Worm (Caenorhabditis elegans) whole organism, young adult: ENCODE results near the gene C04G2.10.

ENCODE experiments used
- B0019.2 ChIP-seq: fragments of 200-800 bp; sonication (Bioruptor generic); conservative IDR thresholded peaks from 2 replicates; pipeline ENCODE4 v1.3.6; 2022; ENCODE audit warnings: missing genetic modification reagents, missing genetic modification characterization, missing compliant biosample characterization
- D2030.7 ChIP-seq: fragments of 200-800 bp; sonication (Bioruptor generic); IDR thresholded peaks from 2 replicates; pipeline ENCODE4 v1.3.6; 2022; ENCODE audit warnings: missing genetic modification reagents, missing genetic modification characterization, missing compliant biosample characterization
- F23B12.7 ChIP-seq: sonication (generic microtip); optimal IDR thresholded peaks from 2 replicates; lab custom pipeline; 2017; ENCODE audit warnings: missing genetic modification characterization, mild to moderate bottlenecking, missing compliant biosample characterization, antibody characterized with exemption, moderate library complexity; ENCODE audit not compliant: insufficient read depth
- F33H1.4 ChIP-seq: fragments of 200-800 bp; sonication (Bioruptor generic); IDR thresholded peaks from 2 replicates; pipeline ENCODE4 v1.3.6; 2022; ENCODE audit warnings: missing genetic modification reagents, missing genetic modification characterization, missing compliant biosample characterization
- F57A8.1 ChIP-seq: fragments of 200-800 bp; sonication (Bioruptor generic); optimal IDR thresholded peaks from 2 replicates; lab custom pipeline; 2018; ENCODE audit warnings: mild to moderate bottlenecking, missing genetic modification characterization, moderate library complexity, missing compliant biosample characterization
- F57C9.4 ChIP-seq: sonication (generic microtip); optimal IDR thresholded peaks from 2 replicates; lab custom pipeline; 2017; ENCODE audit warnings: mild to moderate bottlenecking, missing genetic modification characterization, missing compliant biosample characterization
- K12H6.12 ChIP-seq: fragments of 200-800 bp; sonication (Bioruptor generic); optimal IDR thresholded peaks from 2 replicates; lab custom pipeline; 2018; ENCODE audit warnings: mild to moderate bottlenecking, missing genetic modification characterization, missing compliant biosample characterization
- T07F8.4 ChIP-seq: sonication (generic microtip); optimal IDR thresholded peaks from 2 replicates; lab custom pipeline; 2016; ENCODE audit warnings: mild to moderate bottlenecking, missing genetic modification characterization, moderate library complexity, missing compliant biosample characterization
- Y95B8A.8 ChIP-seq: fragments of 200-800 bp; sonication (Bioruptor generic); IDR thresholded peaks from 2 replicates; pipeline ENCODE4 v1.3.6; 2022; ENCODE audit warnings: missing genetic modification reagents, missing genetic modification characterization, missing compliant biosample characterization
- ZK185.1 ChIP-seq: sonication (generic microtip); optimal IDR thresholded peaks from 2 replicates; lab custom pipeline; 2016; ENCODE audit warnings: mild to moderate bottlenecking, missing genetic modification characterization, missing compliant biosample characterization; ENCODE audit not compliant: poor library complexity, severe bottlenecking
- aptf-2 ChIP-seq: fragments of 200-800 bp; sonication (Bioruptor generic); conservative IDR thresholded peaks from 2 replicates; pipeline ENCODE4 v1.3.6; 2022; ENCODE audit warnings: missing genetic modification reagents, missing genetic modification characterization, missing compliant biosample characterization
- attf-6 ChIP-seq: fragments of 200-800 bp; sonication (Bioruptor generic); IDR thresholded peaks from 2 replicates; pipeline ENCODE4 v1.3.6; 2022; ENCODE audit warnings: missing genetic modification reagents, missing genetic modification characterization, missing compliant biosample characterization
- bed-2 ChIP-seq: fragments of 200-800 bp; sonication (Bioruptor generic); IDR thresholded peaks from 2 replicates; pipeline ENCODE4 v1.3.6; 2022; ENCODE audit warnings: missing genetic modification reagents, missing genetic modification characterization, missing compliant biosample characterization
- cebp-1 ChIP-seq, 2 experiments: fragments of 200-800 bp in 1 of 2; sonication (Bioruptor generic) in 1 of 2; sonication (generic microtip) in 1 of 2; IDR thresholded peaks in 1 of 2; optimal IDR thresholded peaks in 1 of 2; 2 replicates each; pipeline versions ENCODE4 v1.3.6 to Lab custom; 2017 to 2022; ENCODE audit warnings: missing compliant biosample characterization in 2 of 2, missing genetic modification characterization in 2 of 2, mild to moderate bottlenecking in 1 of 2, missing genetic modification reagents in 1 of 2, moderate library complexity in 1 of 2
- ceh-100 ChIP-seq: fragments of 200-800 bp; sonication (Bioruptor generic); IDR thresholded peaks from 2 replicates; pipeline ENCODE4 v1.3.6; 2022; ENCODE audit warnings: missing genetic modification reagents, missing genetic modification characterization, missing compliant biosample characterization
- ceh-27 ChIP-seq: fragments of 200-800 bp; sonication (Bioruptor generic); optimal IDR thresholded peaks from 2 replicates; lab custom pipeline; 2018; ENCODE audit warnings: mild to moderate bottlenecking, missing genetic modification characterization, moderate library complexity, missing compliant biosample characterization
- ceh-40 ChIP-seq: fragments of 200-800 bp; sonication (Bioruptor generic); IDR thresholded peaks from 2 replicates; pipeline ENCODE4 v1.3.6; 2022; ENCODE audit warnings: missing genetic modification characterization, missing compliant biosample characterization
- ceh-58 ChIP-seq: fragments of 200-800 bp; sonication (Bioruptor generic); IDR thresholded peaks from 2 replicates; pipeline ENCODE4 v1.3.6; 2022; ENCODE audit warnings: missing genetic modification characterization, missing compliant biosample characterization
- ceh-79 ChIP-seq: sonication (generic microtip); optimal IDR thresholded peaks from 2 replicates; lab custom pipeline; 2017; ENCODE audit warnings: mild to moderate bottlenecking, missing genetic modification characterization, missing compliant biosample characterization
- dpl-1 ChIP-seq: fragments of 150-350 bp; optimal IDR thresholded peaks from 2 replicates; lab custom pipeline; 2014; ENCODE audit warnings: missing biosample characterization, missing genetic modification reagents, missing genetic modification characterization
- efl-1 ChIP-seq: fragments of 150-350 bp; optimal IDR thresholded peaks from 2 replicates; lab custom pipeline; 2014; ENCODE audit warnings: missing biosample characterization, missing genetic modification reagents, missing genetic modification characterization
- ekl-4 ChIP-seq: fragments of 200-800 bp; sonication (Bioruptor generic); IDR thresholded peaks from 2 replicates; pipeline ENCODE4 v1.3.6; 2022; ENCODE audit warnings: missing genetic modification reagents, missing genetic modification characterization, missing compliant biosample characterization
- hlh-12 ChIP-seq: sonication (generic microtip); optimal IDR thresholded peaks from 2 replicates; lab custom pipeline; 2016; ENCODE audit warnings: missing genetic modification characterization, missing compliant biosample characterization
- hmg-1.2 ChIP-seq: fragments of 200-800 bp; sonication (Bioruptor generic); IDR thresholded peaks from 2 replicates; pipeline ENCODE4 v1.3.6; 2022; ENCODE audit warnings: missing genetic modification reagents, missing genetic modification characterization, missing compliant biosample characterization
- hsf-1 ChIP-seq: fragments of 200-800 bp; sonication (Bioruptor generic); IDR thresholded peaks from 2 replicates; pipeline ENCODE4 v1.3.6; 2022; ENCODE audit warnings: missing genetic modification reagents, missing genetic modification characterization, missing compliant biosample characterization
- lag-1 ChIP-seq: fragments of 200-800 bp; sonication (Bioruptor generic); IDR thresholded peaks from 2 replicates; pipeline ENCODE4 v1.3.6; 2022; ENCODE audit warnings: missing genetic modification reagents, missing genetic modification characterization, missing compliant biosample characterization
- let-526 ChIP-seq: fragments of 200-800 bp; sonication (Bioruptor generic); IDR thresholded peaks from 2 replicates; pipeline ENCODE4 v1.3.6; 2022; ENCODE audit warnings: missing genetic modification reagents, missing genetic modification characterization, missing compliant biosample characterization
- lin-35 ChIP-seq, 3 experiments: fragments of 150-350 bp in 2 of 3; sonication (generic microtip) in 1 of 3; optimal IDR thresholded peaks; 2 replicates each; lab custom pipeline; 2014 to 2018; ENCODE audit warnings: missing biosample characterization in 3 of 3, missing genetic modification characterization in 3 of 3, missing genetic modification reagents in 3 of 3
- lin-54 ChIP-seq: fragments of 200-800 bp; sonication (Bioruptor generic); optimal IDR thresholded peaks from 2 replicates; lab custom pipeline; 2018; ENCODE audit warnings: mild to moderate bottlenecking, missing genetic modification characterization, missing compliant biosample characterization
- lir-1 ChIP-seq: fragments of 200-800 bp; sonication (Bioruptor generic); conservative IDR thresholded peaks from 2 replicates; pipeline ENCODE4 v1.3.6; 2022; ENCODE audit warnings: missing genetic modification reagents, missing genetic modification characterization, missing compliant biosample characterization
- madf-3 ChIP-seq: fragments of 200-800 bp; sonication (Bioruptor generic); IDR thresholded peaks from 2 replicates; pipeline ENCODE4 v1.3.6; 2022; ENCODE audit warnings: missing genetic modification reagents, missing genetic modification characterization, missing compliant biosample characterization
- mcd-1 ChIP-seq: fragments of 200-800 bp; sonication (Bioruptor generic); IDR thresholded peaks from 2 replicates; pipeline ENCODE4 v1.3.6; 2022; ENCODE audit warnings: missing genetic modification reagents, missing genetic modification characterization, missing compliant biosample characterization
- mel-28 ChIP-seq: sonication (generic microtip); optimal IDR thresholded peaks from 2 replicates; lab custom pipeline; 2016; ENCODE audit warnings: borderline replicate concordance, mild to moderate bottlenecking, missing genetic modification characterization, missing compliant biosample characterization
- mes-4 ChIP-seq: sonication (generic microtip); optimal IDR thresholded peaks from 2 replicates; lab custom pipeline; 2016; ENCODE audit warnings: missing genotype, missing genetic modification characterization, missing compliant biosample characterization
- nfya-2 ChIP-seq: fragments of 200-800 bp; sonication (Bioruptor generic); IDR thresholded peaks from 2 replicates; pipeline ENCODE4 v1.3.6; 2022; ENCODE audit warnings: missing genetic modification reagents, missing genetic modification characterization, missing compliant biosample characterization
- nfyb-1 ChIP-seq: fragments of 200-800 bp; sonication (Bioruptor generic); IDR thresholded peaks from 2 replicates; pipeline ENCODE4 v1.3.6; 2022; ENCODE audit warnings: missing genetic modification reagents, missing genetic modification characterization, missing compliant biosample characterization
- nhr-120 ChIP-seq: fragments of 200-800 bp; sonication (Bioruptor generic); IDR thresholded peaks from 2 replicates; pipeline ENCODE4 v1.3.6; 2022; ENCODE audit warnings: missing genetic modification characterization, missing compliant biosample characterization
- nhr-179 ChIP-seq: sonication (generic microtip); optimal IDR thresholded peaks from 2 replicates; lab custom pipeline; 2016; ENCODE audit warnings: mild to moderate bottlenecking, missing genetic modification characterization, missing compliant biosample characterization
- pha-4 ChIP-seq: fragments of 150-350 bp; sonication (generic microtip); optimal IDR thresholded peaks from 2 replicates; lab custom pipeline; 2014; ENCODE audit warnings: missing biosample characterization, missing genetic modification reagents, missing genetic modification characterization
- rec-8 ChIP-seq, 2 experiments: sonication (generic microtip); optimal IDR thresholded peaks; 2 replicates each; lab custom pipeline; 2016; ENCODE audit warnings: mild to moderate bottlenecking in 2 of 2, missing genetic modification characterization in 2 of 2, missing genetic modification reagents in 2 of 2, missing genotype in 2 of 2, missing biosample characterization in 1 of 2, missing compliant biosample characterization in 1 of 2, moderate library complexity in 1 of 2
- repo-1 ChIP-seq: sonication (generic microtip); optimal IDR thresholded peaks from 2 replicates; lab custom pipeline; 2017; ENCODE audit warnings: mild to moderate bottlenecking, missing genetic modification characterization, missing compliant biosample characterization
- snpc-1.1 ChIP-seq: sonication (generic microtip); optimal IDR thresholded peaks from 2 replicates; lab custom pipeline; 2017; ENCODE audit warnings: missing genetic modification characterization, mild to moderate bottlenecking, missing compliant biosample characterization, antibody characterized with exemption, moderate library complexity, missing genotype, missing genetic modification reagents; ENCODE audit not compliant: insufficient read depth
- tbx-9 ChIP-seq: sonication (generic microtip); optimal IDR thresholded peaks from 2 replicates; lab custom pipeline; 2016; ENCODE audit warnings: borderline replicate concordance, missing genetic modification characterization, inconsistent platforms, missing compliant biosample characterization
- zfh-2 ChIP-seq: fragments of 200-800 bp; sonication (Bioruptor generic); conservative IDR thresholded peaks from 2 replicates; pipeline ENCODE4 v1.3.6; 2022; ENCODE audit warnings: missing genetic modification reagents, missing genetic modification characterization, missing compliant biosample characterization
- zim-3 ChIP-seq: sonication (generic microtip); optimal IDR thresholded peaks from 2 replicates; lab custom pipeline; 2017; ENCODE audit warnings: mild to moderate bottlenecking, missing genetic modification characterization, moderate library complexity, missing compliant biosample characterization
- ztf-28 ChIP-seq: fragments of 200-800 bp; sonication (Bioruptor generic); IDR thresholded peaks from 2 replicates; pipeline ENCODE4 v1.3.6; 2022; ENCODE audit warnings: missing genetic modification reagents, missing genetic modification characterization, missing compliant biosample characterization
- ztf-6 ChIP-seq: fragments of 200-800 bp; sonication (Bioruptor generic); IDR thresholded peaks from 2 replicates; pipeline ENCODE4 v1.3.6; 2022; ENCODE audit warnings: missing genetic modification reagents, missing genetic modification characterization, missing compliant biosample characterization

Gene C04G2.10

ce11 chrIV:10128906-10129386, 13.7 kb downstream of the C04G2.10 start, which contains the start of the genes gtbp-1 and K08F4.3 (continued):
- no peak for TF ChIP-seq lag-1 (GFP tag; lab: Robert Waterston, UW)
- peak; percentile 23 for TF ChIP-seq K12H6.12 (tag; lab: Kevin White, UChicago)
- TF ChIP-seq ztf-28 (GFP tag; lab: Robert Waterston, UW): no peak
- no peak for TF ChIP-seq mel-28 (tag; lab: Kevin White, UChicago)
- TF ChIP-seq ZK185.1: peak; percentile 27
- TF ChIP-seq nhr-179 (tag; lab: Kevin White, UChicago): no peak
- TF ChIP-seq snpc-1.1 (tag; lab: Kevin White, UChicago): peak; percentile 10
- TF ChIP-seq attf-6 (GFP tag; lab: Robert Waterston, UW): no peak
- peak; percentile 91 for TF ChIP-seq F33H1.4 (GFP tag; lab: Robert Waterston, UW)
- peak; percentile 50 for TF ChIP-seq F23B12.7 (tag; lab: Kevin White, UChicago)
- TF ChIP-seq mes-4: no peak
- TF ChIP-seq mcd-1 (GFP tag; lab: Robert Waterston, UW): peak; percentile 72
- no peak for TF ChIP-seq nfya-2 (GFP tag; lab: Robert Waterston, UW)
- TF ChIP-seq hsf-1 (GFP tag; lab: Robert Waterston, UW): no peak
- TF ChIP-seq ekl-4: peak; percentile 46; the same call in 1 of the 2 replicates
- TF ChIP-seq ztf-6 (GFP tag; lab: Robert Waterston, UW): no peak
- TF ChIP-seq nhr-120 (GFP tag; lab: Robert Waterston, UW): no peak
- no peak for TF ChIP-seq aptf-2
- TF ChIP-seq repo-1 (tag; lab: Kevin White, UChicago): no peak
- TF ChIP-seq cebp-1 (GFP tag; IDR thresholded peaks at IDR 0.05; lab: Robert Waterston, UW): no peak
- TF ChIP-seq cebp-1 (tag; optimal IDR thresholded peaks at IDR 0.05; lab: Kevin White, UChicago): no peak
- no peak for TF ChIP-seq rec-8 (tag; optimal IDR thresholded peaks at IDR 0.05; lab: Kevin White, UChicago)
- no peak for TF ChIP-seq ceh-40 (GFP tag; lab: Robert Waterston, UW)
- TF ChIP-seq zim-3: no peak
- TF ChIP-seq ceh-100: 0 out of 2 replicates have a peak, but pooled peaks have one; percentile 52
- TF ChIP-seq pha-4 (tag; lab: Kevin White, UChicago): no peak
- no peak for TF ChIP-seq F57A8.1 (GFP tag; lab: Kevin White, UChicago)
- TF ChIP-seq bed-2 (GFP tag; lab: Robert Waterston, UW): no peak
- peak; percentile 94 for TF ChIP-seq lin-54
- no peak for TF ChIP-seq zfh-2 (GFP tag; lab: Robert Waterston, UW)
- TF ChIP-seq B0019.2 (GFP tag; lab: Robert Waterston, UW): no peak
- no peak for TF ChIP-seq tbx-9
- peak; percentile 80 for TF ChIP-seq hmg-1.2 (GFP tag; lab: Robert Waterston, UW)
- TF ChIP-seq ceh-58: no peak
- no peak for TF ChIP-seq lin-35 (GFP tag; optimal IDR thresholded peaks at IDR 0.05; lab: Kevin White, UChicago)
- TF ChIP-seq lir-1 (GFP tag; lab: Robert Waterston, UW): no peak
- TF ChIP-seq madf-3 (GFP tag; lab: Robert Waterston, UW): no peak
- TF ChIP-seq ceh-79 (tag; lab: Kevin White, UChicago): no peak
- TF ChIP-seq D2030.7 (GFP tag; lab: Robert Waterston, UW): peak; percentile 65
- no peak for TF ChIP-seq hlh-12 (tag; lab: Kevin White, UChicago)
- no peak for TF ChIP-seq T07F8.4 (tag; lab: Kevin White, UChicago)
- TF ChIP-seq F57C9.4: no peak
- TF ChIP-seq nfyb-1: 0 out of 2 replicates have a peak, but pooled peaks have one; percentile 44
- TF ChIP-seq Y95B8A.8 (GFP tag; lab: Robert Waterston, UW): 0 out of 2 replicates have a peak, but pooled peaks have one; percentile 13
- peak; percentile 85 for TF ChIP-seq efl-1 (GFP tag; lab: Kevin White, UChicago)
- TF ChIP-seq ceh-27 (GFP tag; lab: Kevin White, UChicago): peak; percentile 34
- peak; percentile 69 for TF ChIP-seq dpl-1
- no peak for TF ChIP-seq let-526 (GFP tag; lab: Robert Waterston, UW)
